Worm (Caenorhabditis elegans): ENCODE measurements around the gene frm-7.

- TF ChIP-seq nhr-11 (tag; optimal IDR thresholded peaks at IDR 0.05): no peak
- TF ChIP-seq ces-1 (GFP tag; optimal IDR thresholded peaks at IDR 0.05): no peak
- TF ChIP-seq lsy-2 (tag; optimal IDR thresholded peaks at IDR 0.05): peak in 1 of 2 experiments; percentile 48
- no peak for TF ChIP-seq nhr-76 (tag; optimal IDR thresholded peaks at IDR 0.05)
- no peak for TF ChIP-seq snpc-4 (tag; optimal IDR thresholded peaks at IDR 0.05)
- TF ChIP-seq tbx-2 (tag; optimal IDR thresholded peaks at IDR 0.05): peak; percentile 15
- no peak for TF ChIP-seq unc-62 (GFP tag; optimal IDR thresholded peaks at IDR 0.05)
- no peak for TF ChIP-seq nhr-28 (tag; optimal IDR thresholded peaks at IDR 0.05)
- peak; percentile 96 for TF ChIP-seq nhr-85 (tag)
- TF ChIP-seq aly-2 (tag; optimal IDR thresholded peaks at IDR 0.05): no peak
Observed at ce11 chrV:12295520-12295919, 6.8 kb upstream of the frm-7 start.

All from whole organism, L1 larva.